Worm (Caenorhabditis elegans): ENCODE results near the gene pqn-74.

The pqn-74 gene

ce11 chrIV:13282778-13283177, 48.4 kb downstream of the pqn-74 start, which contains the start of gene cpsf-3:
cpsf-3 (minus strand) TSS chrIV:13282878.
- no peak for TF ChIP-seq ets-7 (tag; optimal IDR thresholded peaks at IDR 0.05)
- TF ChIP-seq tbx-11 (GFP tag; IDR thresholded peaks at IDR 0.05): no peak
- TF ChIP-seq flt-1 (GFP tag; IDR thresholded peaks at IDR 0.05): no peak
- TF ChIP-seq sea-1 (GFP tag; conservative IDR thresholded peaks at IDR 0.05): no peak
- no peak for TF ChIP-seq tbx-37 (GFP tag; conservative IDR thresholded peaks at IDR 0.05)
- TF ChIP-seq F13C5.2 (tag; optimal IDR thresholded peaks at IDR 0.05): no peak
- no peak for TF ChIP-seq ceh-36 (tag; optimal IDR thresholded peaks at IDR 0.05)
- TF ChIP-seq hmg-4 (GFP tag; optimal IDR thresholded peaks at IDR 0.05): no peak
- no peak for TF ChIP-seq hnd-1 (tag; optimal IDR thresholded peaks at IDR 0.05)
- no peak for TF ChIP-seq hmbx-1 (tag; optimal IDR thresholded peaks at IDR 0.05)
- no peak for TF ChIP-seq pes-1 (GFP tag; IDR thresholded peaks at IDR 0.05)
- TF ChIP-seq ceh-13 (GFP tag; optimal IDR thresholded peaks at IDR 0.05): no peak

All from whole organism, early embryonic.